Worm (Caenorhabditis elegans): ENCODE results near the gene dcn-1.

dcn-1 gene

ce11 chrIII:4320113-4320512 lies 6.4 kb downstream of the dcn-1 start, which contains the start of gene H38K22.6:
Gene H38K22.6 (plus strand): TSS chrIII:4320413.
- no peak for TF ChIP-seq sma-9 (GFP tag; optimal IDR thresholded peaks at IDR 0.05)
- no peak for TF ChIP-seq sma-9 (tag; optimal IDR thresholded peaks at IDR 0.05)
- TF ChIP-seq egl-27 (tag; optimal IDR thresholded peaks at IDR 0.05): no peak
- TF ChIP-seq nhr-12 (tag; optimal IDR thresholded peaks at IDR 0.05): no peak
- no peak for TF ChIP-seq nhr-10 (tag; optimal IDR thresholded peaks at IDR 0.05)
- TF ChIP-seq nhr-23 (tag; optimal IDR thresholded peaks at IDR 0.05): no peak
- no peak for TF ChIP-seq unc-55 (GFP tag; optimal IDR thresholded peaks at IDR 0.05)

ce11 chrIII:4321399-4321798 lies 7.7 kb downstream of the dcn-1 start, which contains the start of gene H38K22.7:
Gene H38K22.7 (plus strand): TSS chrIII:4321699.
- TF ChIP-seq unc-39 (tag; optimal IDR thresholded peaks at IDR 0.05) (no peak), elt-3 (tag; optimal IDR thresholded peaks at IDR 0.05) (no peak), zag-1 (tag; optimal IDR thresholded peaks at IDR 0.05) (no peak)

- no peak for TF ChIP-seq nhr-23 (tag; optimal IDR thresholded peaks at IDR 0.05)
- no peak for TF ChIP-seq unc-62 (GFP tag; optimal IDR thresholded peaks at IDR 0.05)
- no peak for TF ChIP-seq elt-1 (tag; optimal IDR thresholded peaks at IDR 0.05)
- TF ChIP-seq blmp-1 (tag; optimal IDR thresholded peaks at IDR 0.05; ENCODE audit: insufficient read depth): no peak
- TF ChIP-seq nhr-25 (tag; optimal IDR thresholded peaks at IDR 0.05): no peak
- no peak for TF ChIP-seq nhr-237 (tag; optimal IDR thresholded peaks at IDR 0.05)
- TF ChIP-seq sma-3 (GFP tag; optimal IDR thresholded peaks at IDR 0.05): no peak
- no peak for TF ChIP-seq egl-27 (tag; optimal IDR thresholded peaks at IDR 0.05)
- TF ChIP-seq mab-5 (tag; optimal IDR thresholded peaks at IDR 0.05): peak; percentile 72
- TF ChIP-seq elt-3 (tag; optimal IDR thresholded peaks at IDR 0.05): no peak
- peak; percentile 5 for TF ChIP-seq sem-4 (tag; optimal IDR thresholded peaks at IDR 0.05)
- peak; percentile 43 for TF ChIP-seq sma-9 (GFP tag; optimal IDR thresholded peaks at IDR 0.05)
- no peak for TF ChIP-seq sma-9 (tag; optimal IDR thresholded peaks at IDR 0.05)
- no peak for TF ChIP-seq R02D3.7 (tag; optimal IDR thresholded peaks at IDR 0.05)
- no peak for TF ChIP-seq ceh-16 (tag; optimal IDR thresholded peaks at IDR 0.05)
- no peak for TF ChIP-seq peb-1 (tag; optimal IDR thresholded peaks at IDR 0.05)
- no peak for TF ChIP-seq nhr-21 (tag; optimal IDR thresholded peaks at IDR 0.05)
- TF ChIP-seq F13H6.1 (tag; optimal IDR thresholded peaks at IDR 0.05): peak; percentile 70
- peak; percentile 79 for TF ChIP-seq C34F6.9 (tag; optimal IDR thresholded peaks at IDR 0.05)
- peak; percentile 85 for TF ChIP-seq unc-55 (GFP tag; optimal IDR thresholded peaks at IDR 0.05)
- no peak for TF ChIP-seq nhr-11 (tag; optimal IDR thresholded peaks at IDR 0.05)
- no peak for TF ChIP-seq unc-39 (tag; optimal IDR thresholded peaks at IDR 0.05)
- no peak for TF ChIP-seq mdl-1 (tag; optimal IDR thresholded peaks at IDR 0.05)
- TF ChIP-seq ztf-1 (GFP tag; conservative IDR thresholded peaks at IDR 0.05): no peak
- no peak for TF ChIP-seq lin-13 (GFP tag; optimal IDR thresholded peaks at IDR 0.05)
- TF ChIP-seq fos-1 (tag; optimal IDR thresholded peaks at IDR 0.05): no peak
- TF ChIP-seq ZK546.5 (tag; optimal IDR thresholded peaks at IDR 0.05): no peak
- TF ChIP-seq ztf-4 (tag; optimal IDR thresholded peaks at IDR 0.05): no peak
- no peak for TF ChIP-seq snpc-4 (tag; optimal IDR thresholded peaks at IDR 0.05)
- TF ChIP-seq Y55F3AM.14 (GFP tag; optimal IDR thresholded peaks at IDR 0.05): no peak
- TF ChIP-seq lin-39 (tag; optimal IDR thresholded peaks at IDR 0.05): no peak
- TF ChIP-seq skn-1 (tag; optimal IDR thresholded peaks at IDR 0.05): no peak
- TF ChIP-seq ceh-82 (tag; optimal IDR thresholded peaks at IDR 0.05): no peak
- peak; percentile 6 for TF ChIP-seq nhr-129 (tag; optimal IDR thresholded peaks at IDR 0.05)
- peak; percentile 1 for TF ChIP-seq zag-1 (tag; optimal IDR thresholded peaks at IDR 0.05)
- TF ChIP-seq nhr-10 (tag; optimal IDR thresholded peaks at IDR 0.05): no peak
- no peak for TF ChIP-seq dmd-4 (tag; optimal IDR thresholded peaks at IDR 0.05)
- TF ChIP-seq lsy-2 (tag; optimal IDR thresholded peaks at IDR 0.05): peak in 1 of 2 experiments; percentile 54
- no peak for TF ChIP-seq alr-1 (tag; optimal IDR thresholded peaks at IDR 0.05)
- no peak for TF ChIP-seq nhr-6 (tag; optimal IDR thresholded peaks at IDR 0.05)
- TF ChIP-seq crh-2 (tag; optimal IDR thresholded peaks at IDR 0.05): peak; percentile 31
- no peak for TF ChIP-seq gmeb-1 (tag; optimal IDR thresholded peaks at IDR 0.05)
- no peak for TF ChIP-seq ztf-11 (tag; optimal IDR thresholded peaks at IDR 0.05)
- no peak for TF ChIP-seq nhr-77 (tag; optimal IDR thresholded peaks at IDR 0.05)
- TF ChIP-seq mbf-1 (tag; optimal IDR thresholded peaks at IDR 0.05): no peak
These were observed 9.4 kb downstream of the dcn-1 start for ce11 chrIII:4323120-4323519.

All from whole organism, L2 larva.